Worm (Caenorhabditis elegans): Measurements from ENCODE around the gene K02E10.4.

- TF ChIP-seq him-1 (tag; optimal IDR thresholded peaks at IDR 0.05): no peak
- no peak for TF ChIP-seq dao-5 (tag; optimal IDR thresholded peaks at IDR 0.05)
- TF ChIP-seq W03F9.2 (tag; optimal IDR thresholded peaks at IDR 0.05): no peak
Observed at ce11 chrX:2459793-2460192, 23.3 kb upstream of the K02E10.4 start, which contains the start of gene fox-1.

Data from whole organism, L4/young adult.